Worm (Caenorhabditis elegans) whole organism, L2 larva: ENCODE data around the gene bath-28.

Experiments used
- R02D3.7 ChIP-seq: fragments of 150-350 bp; optimal IDR thresholded peaks from 2 replicates; lab custom pipeline; 2014; ENCODE audit warnings: missing biosample characterization, missing genetic modification characterization
- Y55F3AM.14 ChIP-seq: fragments of 200-800 bp; sonication (Bioruptor generic); optimal IDR thresholded peaks from 2 replicates; lab custom pipeline; 2018; ENCODE audit warnings: mild to moderate bottlenecking, missing genetic modification characterization, missing compliant biosample characterization
- alr-1 ChIP-seq: fragments of 150-350 bp; optimal IDR thresholded peaks from 2 replicates; lab custom pipeline; 2014; ENCODE audit warnings: missing biosample characterization, missing genetic modification characterization
- aly-2 ChIP-seq: fragments of 150-350 bp; optimal IDR thresholded peaks from 2 replicates; lab custom pipeline; 2014; ENCODE audit warnings: missing biosample characterization, missing genetic modification characterization
- crh-2 ChIP-seq: sonication (generic microtip); optimal IDR thresholded peaks from 2 replicates; lab custom pipeline; 2017; ENCODE audit warnings: missing biosample characterization, missing genetic modification characterization
- fos-1 ChIP-seq: fragments of 150-350 bp; optimal IDR thresholded peaks from 2 replicates; lab custom pipeline; 2014; ENCODE audit warnings: missing biosample characterization, missing genetic modification characterization
- gmeb-1 ChIP-seq: fragments of 150-350 bp; optimal IDR thresholded peaks from 2 replicates; lab custom pipeline; 2014; ENCODE audit warnings: missing biosample characterization, missing genetic modification characterization
- lin-11 ChIP-seq: fragments of 150-350 bp; sonication (generic microtip); optimal IDR thresholded peaks from 2 replicates; lab custom pipeline; 2014; ENCODE audit warnings: missing biosample characterization, missing genetic modification characterization, inconsistent platforms, mixed read lengths
- mbf-1 ChIP-seq: sonication (generic microtip); optimal IDR thresholded peaks from 2 replicates; lab custom pipeline; 2017; ENCODE audit warnings: missing biosample characterization, missing genetic modification characterization
- nhr-10 ChIP-seq: sonication (generic microtip); optimal IDR thresholded peaks from 2 replicates; lab custom pipeline; 2017; ENCODE audit warnings: missing biosample characterization, missing genetic modification characterization
- nhr-12 ChIP-seq: fragments of 150-350 bp; optimal IDR thresholded peaks from 2 replicates; lab custom pipeline; 2014; ENCODE audit warnings: missing biosample characterization, missing genetic modification characterization
- nhr-129 ChIP-seq: fragments of 150-350 bp; optimal IDR thresholded peaks from 2 replicates; lab custom pipeline; 2014; ENCODE audit warnings: missing biosample characterization, missing genetic modification characterization
- nhr-77 ChIP-seq: fragments of 150-350 bp; optimal IDR thresholded peaks from 2 replicates; lab custom pipeline; 2014; ENCODE audit warnings: missing biosample characterization, missing genetic modification characterization
- peb-1 ChIP-seq: fragments of 150-350 bp; optimal IDR thresholded peaks from 2 replicates; lab custom pipeline; 2014; ENCODE audit warnings: missing biosample characterization, missing genetic modification characterization
- sem-4 ChIP-seq: fragments of 150-350 bp; optimal IDR thresholded peaks from 2 replicates; lab custom pipeline; 2014; ENCODE audit warnings: missing biosample characterization, missing genetic modification reagents, missing genetic modification characterization
- skn-1 ChIP-seq: sonication (generic microtip); optimal IDR thresholded peaks from 2 replicates; lab custom pipeline; 2017; ENCODE audit warnings: missing biosample characterization, missing genetic modification characterization
- unc-55 ChIP-seq: fragments of 150-350 bp; sonication (generic microtip); optimal IDR thresholded peaks from 3 replicates; lab custom pipeline; 2014; ENCODE audit warnings: missing biosample characterization, missing genetic modification reagents, missing genetic modification characterization
- unc-62 ChIP-seq: fragments of 150-350 bp; optimal IDR thresholded peaks from 2 replicates; lab custom pipeline; 2014; ENCODE audit warnings: missing biosample characterization, missing genetic modification reagents, missing genetic modification characterization
- zag-1 ChIP-seq: fragments of 150-350 bp; optimal IDR thresholded peaks from 2 replicates; lab custom pipeline; 2014; ENCODE audit warnings: missing biosample characterization, missing genetic modification characterization
- ztf-11 ChIP-seq: sonication (generic microtip); optimal IDR thresholded peaks from 2 replicates; lab custom pipeline; 2017; ENCODE audit warnings: missing biosample characterization, missing genetic modification characterization
- ztf-4 ChIP-seq: fragments of 150-350 bp; optimal IDR thresholded peaks from 2 replicates; lab custom pipeline; 2014; ENCODE audit warnings: missing biosample characterization, missing genetic modification characterization

The bath-28 gene

ce11 chrII:3297914-3298313 is 46.9 kb downstream of the bath-28 start, which contains the start of gene btb-18:
Gene btb-18, plus strand, starts transcription at chrII:3298214.
- no peak for TF ChIP-seq sem-4 (tag; lab: Kevin White, UChicago)
- TF ChIP-seq nhr-129 (tag; lab: Kevin White, UChicago) = no peak
- no peak for TF ChIP-seq ztf-11 (tag; lab: Kevin White, UChicago)
- TF ChIP-seq aly-2 (tag; lab: Kevin White, UChicago) = no peak
- TF ChIP-seq lin-11 (tag; lab: Kevin White, UChicago) = no peak
- TF ChIP-seq nhr-12 (tag; lab: Kevin White, UChicago) = no peak
- TF ChIP-seq ztf-4 (tag; lab: Kevin White, UChicago) = no peak
- no peak for TF ChIP-seq R02D3.7 (tag; lab: Kevin White, UChicago)
- no peak for TF ChIP-seq mbf-1
- TF ChIP-seq peb-1 (tag; lab: Kevin White, UChicago) = no peak
- no peak for TF ChIP-seq alr-1 (tag; lab: Kevin White, UChicago)
- TF ChIP-seq, all 48 proteins: peak for 0

ce11 chrII:3296644-3297043 is 48.1 kb downstream of the bath-28 start, which contains the start of gene btb-16:
Gene btb-16, plus strand, starts transcription at chrII:3296883.
- TF ChIP-seq Y55F3AM.14 (GFP tag; lab: Kevin White, UChicago) = no peak
- peak; percentile 45 for TF ChIP-seq fos-1 (tag; lab: Kevin White, UChicago)
- TF ChIP-seq unc-62 (GFP tag; lab: Kevin White, UChicago) = no peak
- TF ChIP-seq gmeb-1 (tag; lab: Kevin White, UChicago) = no peak
- TF ChIP-seq nhr-77 (tag; lab: Kevin White, UChicago) = no peak
- TF ChIP-seq zag-1 = no peak
- no peak for TF ChIP-seq nhr-10 (tag; lab: Kevin White, UChicago)
- no peak for TF ChIP-seq mbf-1
- no peak for TF ChIP-seq nhr-129 (tag; lab: Kevin White, UChicago)

ce11 chrII:3295193-3295592 is 49.6 kb downstream of the bath-28 start, which contains the start of gene btb-17:
Gene btb-17, plus strand, starts transcription at chrII:3295405.
- TF ChIP-seq fos-1 (tag; lab: Kevin White, UChicago) = peak; percentile 58
- TF ChIP-seq unc-55 = no peak
- TF ChIP-seq skn-1 (tag; lab: Kevin White, UChicago) = no peak
- TF ChIP-seq gmeb-1 (tag; lab: Kevin White, UChicago) = peak; percentile 9
- TF ChIP-seq crh-2 (tag; lab: Kevin White, UChicago) = no peak
